Fruit fly (Drosophila melanogaster): ENCODE data around the gene beg.

DNA sequence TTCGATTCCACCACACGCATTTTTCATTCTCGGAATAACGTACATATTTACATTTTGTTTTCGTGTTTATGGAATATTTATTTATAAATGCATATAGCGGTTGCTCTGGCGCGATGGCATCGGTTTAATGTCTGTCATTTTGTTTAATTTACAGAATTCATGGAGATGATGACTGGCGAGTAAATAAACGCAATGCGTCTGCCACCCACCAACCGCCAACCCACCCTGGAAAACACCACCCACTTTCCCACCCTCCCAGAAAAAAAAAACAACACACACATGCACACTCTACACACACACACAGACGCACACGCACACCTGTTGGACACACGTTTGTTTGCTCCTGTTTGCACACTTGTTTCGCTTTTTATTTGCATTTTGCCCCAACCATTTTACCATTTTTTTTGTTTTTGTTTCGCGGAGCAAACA is 12.4 kb downstream of the beg start:
- TF ChIP-seq CG8478 (optimal IDR thresholded peaks at IDR 0.05) (no peak), CTCF (optimal IDR thresholded peaks at IDR 0.05) (no peak)
